Fruit fly (Drosophila melanogaster) whole organism, embryonic: ENCODE measurements around the gene Cyp9f2.

Experiments
- BEAF-32 ChIP-seq: fragments of 200-800 bp; sonication (Bioruptor generic); optimal IDR thresholded peaks from 3 replicates; lab custom pipeline; 2017; ENCODE audit warnings: missing biosample characterization, missing genetic modification characterization, mild to moderate bottlenecking, moderate library complexity, missing genetic modification reagents
- CG10267 ChIP-seq: fragments of 200-800 bp; sonication (Bioruptor generic); optimal IDR thresholded peaks from 2 replicates; lab custom pipeline; 2018; ENCODE audit warnings: missing biosample characterization, mild to moderate bottlenecking, missing genetic modification characterization, moderate library complexity
- CG12299 ChIP-seq: fragments of 200-800 bp; sonication (Bioruptor generic); optimal IDR thresholded peaks from 2 replicates; lab custom pipeline; 2018; ENCODE audit warnings: missing biosample characterization, mild to moderate bottlenecking, missing genetic modification characterization
- CG12659 ChIP-seq: fragments of 200-800 bp; sonication (Bioruptor generic); optimal IDR thresholded peaks from 3 replicates; lab custom pipeline; 2017; ENCODE audit warnings: mild to moderate bottlenecking, missing biosample characterization, missing genetic modification reagents, missing genetic modification characterization
- CG13287 ChIP-seq: fragments of 200-800 bp; sonication (Bioruptor generic); IDR thresholded peaks from 2 replicates; pipeline ENCODE4 v1.3.6; 2022; ENCODE audit warnings: missing biosample characterization, missing genetic modification characterization; ENCODE audit not compliant: partially characterized antibody
- CG13424 ChIP-seq: fragments of 200-800 bp; sonication (Bioruptor generic); optimal IDR thresholded peaks from 2 replicates; lab custom pipeline; 2019; ENCODE audit warnings: missing biosample characterization, mild to moderate bottlenecking, missing genetic modification characterization, moderate library complexity
- CG14965 ChIP-seq: fragments of 200-800 bp; sonication (Bioruptor generic); optimal IDR thresholded peaks from 2 replicates; lab custom pipeline; 2016; ENCODE audit warnings: missing biosample characterization, missing genetic modification characterization, borderline replicate concordance
- CG15514 ChIP-seq: fragments of 200-800 bp; sonication (Bioruptor generic); optimal IDR thresholded peaks from 3 replicates; lab custom pipeline; 2017; ENCODE audit warnings: missing biosample characterization, missing genetic modification characterization, mild to moderate bottlenecking, moderate library complexity, missing genetic modification reagents
- CG1603 ChIP-seq: fragments of 200-800 bp; sonication (Bioruptor generic); optimal IDR thresholded peaks from 2 replicates; lab custom pipeline; 2019; ENCODE audit warnings: missing biosample characterization, mild to moderate bottlenecking, missing genetic modification characterization, moderate library complexity
- CG17186 ChIP-seq: fragments of 200-800 bp; sonication (Bioruptor generic); optimal IDR thresholded peaks from 3 replicates; lab custom pipeline; 2017; ENCODE audit warnings: missing biosample characterization, missing genetic modification reagents, missing genetic modification characterization
- CG2129 ChIP-seq: fragments of 200-800 bp; sonication (Bioruptor generic); IDR thresholded peaks from 2 replicates; pipeline ENCODE4 v1.3.6; 2022; ENCODE audit warnings: missing biosample characterization, missing genetic modification characterization; ENCODE audit not compliant: partially characterized antibody
- CG2712 ChIP-seq: fragments of 200-800 bp; optimal IDR thresholded peaks from 3 replicates; lab custom pipeline; 2019; ENCODE audit warnings: missing biosample characterization, mild to moderate bottlenecking, missing genetic modification characterization, moderate library complexity
- CG31365 ChIP-seq: fragments of 200-800 bp; sonication (Bioruptor generic); optimal IDR thresholded peaks from 2 replicates; lab custom pipeline; 2018; ENCODE audit warnings: missing biosample characterization, mild to moderate bottlenecking, missing genetic modification characterization
- CG31388 ChIP-seq: fragments of 200-800 bp; sonication (Bioruptor generic); optimal IDR thresholded peaks from 2 replicates; lab custom pipeline; 2016; ENCODE audit warnings: missing biosample characterization, missing genetic modification characterization
- CG31441 ChIP-seq: fragments of 200-800 bp; sonication (Bioruptor generic); IDR thresholded peaks from 2 replicates; pipeline ENCODE4 v1.3.6; 2022; ENCODE audit warnings: missing biosample characterization, missing genetic modification characterization
- CG8290 ChIP-seq, 3 experiments: fragments of 200-800 bp; sonication (Bioruptor generic); optimal IDR thresholded peaks; 2 replicates each; lab custom pipeline; 2016 to 2019; ENCODE audit warnings: missing biosample characterization in 3 of 3, missing genetic modification characterization in 3 of 3, mild to moderate bottlenecking in 2 of 3, moderate library complexity in 1 of 3
- CG8765 ChIP-seq: fragments of 200-800 bp; sonication (Bioruptor generic); IDR thresholded peaks from 2 replicates; pipeline ENCODE4 v1.3.6; 2022; ENCODE audit warnings: missing biosample characterization, missing genetic modification characterization
- CG9797 ChIP-seq: fragments of 200-800 bp; sonication (Bioruptor generic); optimal IDR thresholded peaks from 3 replicates; lab custom pipeline; 2018; ENCODE audit warnings: missing biosample characterization, mild to moderate bottlenecking, missing genetic modification characterization
- CTCF ChIP-seq: fragments of 200-800 bp; sonication (Bioruptor generic); optimal IDR thresholded peaks from 2 replicates; lab custom pipeline; 2017; ENCODE audit warnings: missing biosample characterization, mild to moderate bottlenecking, missing genetic modification characterization, moderate library complexity
- Dek ChIP-seq: fragments of 200-800 bp; sonication (Bioruptor generic); optimal IDR thresholded peaks from 3 replicates; lab custom pipeline; 2019; ENCODE audit warnings: missing biosample characterization, mild to moderate bottlenecking, missing genetic modification characterization, moderate library complexity
- Doc3 ChIP-seq: fragments of 200-800 bp; sonication (Bioruptor generic); IDR thresholded peaks from 3 replicates; pipeline ENCODE4 v1.3.6; 2022; ENCODE audit warnings: missing biosample characterization, missing genetic modification characterization; ENCODE audit not compliant: partially characterized antibody
- HmgZ ChIP-seq: fragments of 200-800 bp; sonication (Bioruptor generic); optimal IDR thresholded peaks from 2 replicates; lab custom pipeline; 2018; ENCODE audit warnings: missing biosample characterization, mild to moderate bottlenecking, missing genetic modification characterization
- Hr51 ChIP-seq, 2 experiments: fragments of 200-800 bp; sonication (Bioruptor generic); optimal IDR thresholded peaks; 2 replicates in 1 of 2; 3 replicates in 1 of 2; lab custom pipeline; 2016 to 2018; ENCODE audit warnings: missing biosample characterization in 2 of 2, missing genetic modification characterization in 2 of 2, mild to moderate bottlenecking in 1 of 2, moderate library complexity in 1 of 2
- Max ChIP-seq: fragments of 200-800 bp; sonication (Bioruptor generic); optimal IDR thresholded peaks from 2 replicates; lab custom pipeline; 2016; ENCODE audit warnings: missing biosample characterization, mild to moderate bottlenecking, missing genetic modification characterization
- Mes4 ChIP-seq: fragments of 200-800 bp; sonication (Bioruptor generic); optimal IDR thresholded peaks from 2 replicates; lab custom pipeline; 2016; ENCODE audit warnings: missing biosample characterization, missing genetic modification characterization
- Nf-YC ChIP-seq: fragments of 200-800 bp; optimal IDR thresholded peaks from 3 replicates; lab custom pipeline; 2019; ENCODE audit warnings: missing biosample characterization, mild to moderate bottlenecking, missing genetic modification characterization, moderate library complexity
- Oli ChIP-seq: fragments of 200-800 bp; sonication (Bioruptor generic); optimal IDR thresholded peaks from 2 replicates; lab custom pipeline; 2018; ENCODE audit warnings: missing biosample characterization, mild to moderate bottlenecking, missing genetic modification characterization, moderate library complexity
- Opbp ChIP-seq: fragments of 200-800 bp; sonication (Bioruptor generic); IDR thresholded peaks from 3 replicates; pipeline ENCODE4 v1.3.6; 2022; ENCODE audit warnings: missing biosample characterization, missing genetic modification characterization; ENCODE audit not compliant: partially characterized antibody
- PHDP ChIP-seq: fragments of 200-800 bp; sonication (Bioruptor generic); optimal IDR thresholded peaks from 3 replicates; lab custom pipeline; 2018; ENCODE audit warnings: missing biosample characterization, mild to moderate bottlenecking, missing genetic modification characterization, moderate library complexity
- Pdp1 ChIP-seq, 2 experiments: fragments of 200-800 bp; sonication (Bioruptor generic); optimal IDR thresholded peaks; 3 replicates each; lab custom pipeline; 2016; ENCODE audit warnings: missing biosample characterization in 2 of 2, missing genetic modification characterization in 2 of 2, mild to moderate bottlenecking in 1 of 2, moderate library complexity in 1 of 2
- Scr ChIP-seq: fragments of 200-800 bp; sonication (Bioruptor generic); IDR thresholded peaks from 2 replicates; pipeline ENCODE4 v1.3.6; 2022; ENCODE audit warnings: missing biosample characterization, missing genetic modification characterization; ENCODE audit not compliant: partially characterized antibody
- Xrp1 ChIP-seq: fragments of 200-800 bp; sonication (Bioruptor generic); IDR thresholded peaks from 2 replicates; pipeline ENCODE4 v1.3.6; 2022; ENCODE audit warnings: missing biosample characterization, missing genetic modification characterization
- YL-1 ChIP-seq: fragments of 200-800 bp; sonication (Bioruptor generic); optimal IDR thresholded peaks from 3 replicates; lab custom pipeline; 2017; ENCODE audit warnings: missing biosample characterization, mild to moderate bottlenecking, missing genetic modification characterization
- bbx ChIP-seq: fragments of 200-800 bp; sonication (Bioruptor generic); IDR thresholded peaks from 2 replicates; pipeline ENCODE4 v1.3.6; 2022; ENCODE audit warnings: missing biosample characterization, missing genetic modification characterization; ENCODE audit not compliant: partially characterized antibody
- ci ChIP-seq: fragments of 200-800 bp; sonication (Bioruptor generic); IDR thresholded peaks from 3 replicates; pipeline ENCODE4 v1.3.6; 2022; ENCODE audit warnings: missing biosample characterization, missing genetic modification characterization
- fru ChIP-seq: fragments of >200 bp; optimal IDR thresholded peaks from 2 replicates; lab custom pipeline; 2017
- gcm ChIP-seq: fragments of 200-800 bp; sonication (Bioruptor generic); optimal IDR thresholded peaks from 2 replicates; lab custom pipeline; 2019; ENCODE audit warnings: missing biosample characterization, mild to moderate bottlenecking, missing genetic modification characterization, moderate library complexity
- gem ChIP-seq: fragments of 200-800 bp; sonication (Bioruptor generic); optimal IDR thresholded peaks from 2 replicates; lab custom pipeline; 2019; ENCODE audit warnings: missing biosample characterization, mild to moderate bottlenecking, missing genetic modification characterization, moderate library complexity
- gfzf ChIP-seq: fragments of 200-800 bp; sonication (Bioruptor generic); optimal IDR thresholded peaks from 2 replicates; lab custom pipeline; 2016; ENCODE audit warnings: missing biosample characterization, mild to moderate bottlenecking, missing genetic modification characterization, moderate library complexity
- grau ChIP-seq: fragments of 200-800 bp; optimal IDR thresholded peaks from 3 replicates; lab custom pipeline; 2019; ENCODE audit warnings: missing biosample characterization, mild to moderate bottlenecking, missing genetic modification characterization, moderate library complexity
- hbn ChIP-seq: fragments of 200-800 bp; sonication (Bioruptor generic); IDR thresholded peaks from 2 replicates; pipeline ENCODE4 v1.3.6; 2022; ENCODE audit warnings: missing biosample characterization, missing genetic modification characterization; ENCODE audit not compliant: partially characterized antibody
- inv ChIP-seq: fragments of 200-800 bp; sonication (Bioruptor generic); IDR thresholded peaks from 2 replicates; pipeline ENCODE4 v1.3.6; 2022; ENCODE audit warnings: missing biosample characterization, missing genetic modification characterization; ENCODE audit not compliant: partially characterized antibody
- jigr1 ChIP-seq: fragments of 200-800 bp; sonication (Bioruptor generic); IDR thresholded peaks from 3 replicates; pipeline ENCODE4 v1.3.6; 2022; ENCODE audit warnings: missing biosample characterization, missing genetic modification characterization
- nmo ChIP-seq: fragments of 200-800 bp; sonication (Bioruptor generic); optimal IDR thresholded peaks from 2 replicates; lab custom pipeline; 2018; ENCODE audit warnings: missing biosample characterization, mild to moderate bottlenecking, missing genetic modification characterization, moderate library complexity
- scrt ChIP-seq: fragments of 200-800 bp; sonication (Bioruptor generic); optimal IDR thresholded peaks from 2 replicates; lab custom pipeline; 2018; ENCODE audit warnings: missing biosample characterization, mild to moderate bottlenecking, missing genetic modification characterization, moderate library complexity
- sna ChIP-seq: fragments of 200-800 bp; sonication (Bioruptor generic); IDR thresholded peaks from 2 replicates; pipeline ENCODE4 v1.3.6; 2022; ENCODE audit warnings: missing biosample characterization, missing genetic modification characterization; ENCODE audit not compliant: partially characterized antibody
- sr ChIP-seq: fragments of 200-800 bp; sonication (Bioruptor generic); IDR thresholded peaks from 3 replicates; pipeline ENCODE4 v1.3.6; 2022; ENCODE audit warnings: missing biosample characterization, missing genetic modification characterization
- stwl ChIP-seq: fragments of 200-800 bp; sonication (Bioruptor generic); optimal IDR thresholded peaks from 3 replicates; lab custom pipeline; 2018; ENCODE audit warnings: missing biosample characterization, mild to moderate bottlenecking, missing genetic modification characterization, moderate library complexity

Gene Cyp9f2

DNA sequence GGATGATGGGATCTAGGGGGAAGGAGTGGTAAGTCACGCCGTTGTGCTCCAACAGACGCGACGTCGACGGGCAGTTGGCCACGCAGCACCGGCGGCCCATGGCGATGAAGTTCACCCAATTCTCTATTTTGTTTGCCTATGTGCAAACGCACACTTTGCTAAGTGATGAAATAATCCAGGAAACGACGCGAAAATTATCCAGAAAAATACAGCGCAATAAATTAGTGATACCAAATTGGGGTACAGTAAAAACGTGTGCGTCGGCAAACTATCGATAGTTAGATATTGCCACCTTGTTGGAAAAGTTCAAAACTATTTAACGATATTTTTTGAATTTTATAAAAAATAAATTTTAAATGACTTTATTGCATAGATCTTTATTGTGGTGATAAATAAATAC lies 49.8 kb downstream of the Cyp9f2 start, which contains the start of gene MBD-R2 (continued):
- peak; percentile 61 for TF ChIP-seq bbx
- TF ChIP-seq CG2712 (tag; lab: Kevin White, UChicago): peak; percentile 38
- no peak for TF ChIP-seq Mes4 (GFP tag; lab: Kevin White, UChicago)
- TF ChIP-seq CG10267: peak; percentile 41
- peak; percentile 14 for TF ChIP-seq Max (GFP tag; lab: Kevin White, UChicago)
- peak; percentile 60 for TF ChIP-seq CG9797
- peak; percentile 47 for TF ChIP-seq CG15514 (GFP tag; lab: Kevin White, UChicago)
- TF ChIP-seq Opbp (GFP tag; lab: Robert Waterston, UW): peak; percentile 80; the same call in 2 of the 3 replicates
- peak; percentile 51 for TF ChIP-seq CG17186 (GFP tag; lab: Kevin White, UChicago)
- TF ChIP-seq fru: no peak
- peak; percentile 24 for TF ChIP-seq Nf-YC (tag; lab: Kevin White, UChicago)
- peak; percentile 74 for TF ChIP-seq gfzf (GFP tag; lab: Kevin White, UChicago)
- TF ChIP-seq grau (tag; lab: Kevin White, UChicago): peak; percentile 42
- peak; percentile 47 for TF ChIP-seq HmgZ (tag; lab: Kevin White, UChicago)
- TF ChIP-seq gcm (GFP tag; lab: Kevin White, UChicago): peak; percentile 1
- no peak for TF ChIP-seq CG31365 (tag; lab: Kevin White, UChicago)
- TF ChIP-seq CG1603: peak; percentile 39
- TF ChIP-seq CG8290 (GFP tag; optimal IDR thresholded peaks at IDR 0.05; lab: Kevin White, UChicago): no peak
- TF ChIP-seq CG8290 (tag; optimal IDR thresholded peaks at IDR 0.05; lab: Kevin White, UChicago): no peak
- peak in 1 of 2 experiments; percentile 3 for TF ChIP-seq Hr51 (GFP tag; optimal IDR thresholded peaks at IDR 0.05; lab: Kevin White, UChicago)
- TF ChIP-seq CG13424 (tag; lab: Kevin White, UChicago): peak; percentile 16
- no peak for TF ChIP-seq sr (GFP tag; lab: Robert Waterston, UW)
- 0 out of 3 replicates have a peak, but pooled peaks have one; percentile 33 for TF ChIP-seq ci (GFP tag; lab: Robert Waterston, UW)
- peak; percentile 62 for TF ChIP-seq CG12659 (GFP tag; lab: Kevin White, UChicago)
- TF ChIP-seq YL-1: peak; percentile 87
- peak; percentile 71 for TF ChIP-seq hbn (GFP tag; lab: Robert Waterston, UW)
- TF ChIP-seq CG12299 (tag; lab: Kevin White, UChicago): no peak
- TF ChIP-seq CG31441 (GFP tag; lab: Robert Waterston, UW): peak; percentile 25; the same call in 1 of the 2 replicates
- peak; percentile 11 for TF ChIP-seq PHDP (tag; lab: Kevin White, UChicago)
- TF ChIP-seq Doc3 (GFP tag; lab: Robert Waterston, UW): peak; percentile 56; the same call in 2 of the 3 replicates
- TF ChIP-seq CG13287: peak; percentile 84
- TF ChIP-seq Xrp1 (GFP tag; lab: Robert Waterston, UW): 0 out of 2 replicates have a peak, but pooled peaks have one; percentile 16
- TF ChIP-seq Oli: no peak
- peak; percentile 30 for TF ChIP-seq Dek (tag; lab: Kevin White, UChicago)
- peak; percentile 62; the same call in 1 of the 2 replicates for TF ChIP-seq inv (GFP tag; lab: Robert Waterston, UW)
- TF ChIP-seq jigr1 (GFP tag; lab: Robert Waterston, UW): no peak
- no peak for TF ChIP-seq CG14965
- peak; percentile 52 for TF ChIP-seq CTCF (GFP tag; lab: Kevin White, UChicago)
- TF ChIP-seq gem (tag; lab: Kevin White, UChicago): peak; percentile 22
- peak; percentile 82 for TF ChIP-seq BEAF-32 (GFP tag; lab: Kevin White, UChicago)
- TF ChIP-seq Pdp1 (GFP tag; optimal IDR thresholded peaks at IDR 0.05; lab: Kevin White, UChicago): peak in 1 of 2 experiments; percentile 21
- TF ChIP-seq CG31388: no peak
- peak; percentile 76 for TF ChIP-seq Scr (GFP tag; lab: Robert Waterston, UW)
- peak; percentile 23 for TF ChIP-seq nmo
- TF ChIP-seq scrt (GFP tag; lab: Kevin White, UChicago): no peak
- TF ChIP-seq sna (GFP tag; lab: Robert Waterston, UW): peak; percentile 42; the same call in 1 of the 2 replicates
- no peak for TF ChIP-seq CG8765 (GFP tag; lab: Robert Waterston, UW)
- peak; percentile 51 for TF ChIP-seq CG2129 (GFP tag; lab: Robert Waterston, UW)
- peak; percentile 65 for TF ChIP-seq stwl (tag; lab: Kevin White, UChicago)
